Fruit fly (Drosophila melanogaster): ENCODE measurements around the gene CG6766.
A peak's percentile ranks its signal among the peaks of the same experiment; 100 is the strongest.

dm6 chr2L:12021193-12021592 is 19.3 kb downstream of the CG6766 start:
- no peak for TF ChIP-seq cnc (optimal IDR thresholded peaks at IDR 0.05)
- TF ChIP-seq tj (GFP tag; optimal IDR thresholded peaks at IDR 0.05), result no peak
- peak; percentile 77 for TF ChIP-seq Crg-1 (GFP tag; optimal IDR thresholded peaks at IDR 0.05)
- TF ChIP-seq toe (GFP tag; optimal IDR thresholded peaks at IDR 0.05), result no peak
- no peak for TF ChIP-seq CG5204 (GFP tag; optimal IDR thresholded peaks at IDR 0.05)
- TF ChIP-seq CG11617 (GFP tag; optimal IDR thresholded peaks at IDR 0.05), result peak; percentile 58
- no peak for TF ChIP-seq pad (GFP tag; optimal IDR thresholded peaks at IDR 0.05)
- TF ChIP-seq Mnt (GFP tag; optimal IDR thresholded peaks at IDR 0.05), result peak; percentile 63
- peak; percentile 63 for TF ChIP-seq kay (GFP tag; ENCODE audit: borderline replicate concordance)
- peak; percentile 8 for TF ChIP-seq CG33017 (tag; optimal IDR thresholded peaks at IDR 0.05)
- no peak for TF ChIP-seq CG12768 (GFP tag; optimal IDR thresholded peaks at IDR 0.05)
- TF ChIP-seq CG7045 (GFP tag; optimal IDR thresholded peaks at IDR 0.05), result peak; percentile 22
